Worm (Caenorhabditis elegans): ENCODE measurements around the gene pals-27.
A peak's percentile ranks its signal among the peaks of the same experiment; 100 is the strongest.

pals-27 gene

ce11 chrIII:4381343-4381742 is at the start of gene pals-27:
Gene pals-27 (plus strand): TSS chrIII:4381643.
- TF ChIP-seq tab-1 (GFP tag; IDR thresholded peaks at IDR 0.05) (no peak), ref-1 (GFP tag; conservative IDR thresholded peaks at IDR 0.05) (no peak), T22C8.4 (GFP tag; IDR thresholded peaks at IDR 0.05) (no peak), ztf-23 (GFP tag; IDR thresholded peaks at IDR 0.05) (no peak), cog-1 (tag; optimal IDR thresholded peaks at IDR 0.05) (no peak)

ce11 chrIII:4332543-4333042 is 48.9 kb upstream of the pals-27 start, which contains the start of gene cdk-12:
Gene cdk-12 (plus strand): TSS chrIII:4332992.
- TF ChIP-seq tab-1 (GFP tag; IDR thresholded peaks at IDR 0.05) (no peak), ztf-23 (GFP tag; IDR thresholded peaks at IDR 0.05) (no peak), ref-1 (GFP tag; conservative IDR thresholded peaks at IDR 0.05) (no peak), ztf-29 (GFP tag; IDR thresholded peaks at IDR 0.05) (no peak), T22C8.4 (GFP tag; IDR thresholded peaks at IDR 0.05) (no peak), med-1 (GFP tag; optimal IDR thresholded peaks at IDR 0.05; ENCODE audit: insufficient read depth) (no peak), flt-1 (GFP tag; IDR thresholded peaks at IDR 0.05) (no peak), klf-2 (GFP tag; conservative IDR thresholded peaks at IDR 0.05) (no peak), cog-1 (tag; optimal IDR thresholded peaks at IDR 0.05) (no peak)

ce11 chrIII:4335614-4336013 is 45.8 kb upstream of the pals-27 start:
- TF ChIP-seq med-1 (GFP tag; optimal IDR thresholded peaks at IDR 0.05; ENCODE audit: insufficient read depth), result no peak
- TF ChIP-seq cog-1 (tag; optimal IDR thresholded peaks at IDR 0.05), result no peak
- TF ChIP-seq ztf-23 (GFP tag; IDR thresholded peaks at IDR 0.05), result no peak
- TF ChIP-seq klf-2 (GFP tag; conservative IDR thresholded peaks at IDR 0.05), result no peak
- TF ChIP-seq tab-1 (GFP tag; IDR thresholded peaks at IDR 0.05), result no peak

ce11 chrIII:4343070-4343469 is 38.4 kb upstream of the pals-27 start, which contains the start of the genes B0285.3 and lcmt-1:
Gene B0285.3 (minus strand): TSS chrIII:4343336.
Gene lcmt-1 (plus strand): TSS chrIII:4343446.
- 0 out of 2 replicates have a peak, but pooled peaks have one; percentile 5 for TF ChIP-seq ztf-23 (GFP tag; IDR thresholded peaks at IDR 0.05)
- peak; percentile 40; the same call in 1 of the 2 replicates for TF ChIP-seq flt-1 (GFP tag; IDR thresholded peaks at IDR 0.05)
- TF ChIP-seq cog-1 (tag; optimal IDR thresholded peaks at IDR 0.05), result no peak

- no peak for TF ChIP-seq ref-1 (GFP tag; conservative IDR thresholded peaks at IDR 0.05)
- no peak for TF ChIP-seq tab-1 (GFP tag; IDR thresholded peaks at IDR 0.05)
- no peak for TF ChIP-seq flt-1 (GFP tag; IDR thresholded peaks at IDR 0.05)
- TF ChIP-seq cog-1 (tag; optimal IDR thresholded peaks at IDR 0.05), result no peak
- no peak for TF ChIP-seq klf-2 (GFP tag; conservative IDR thresholded peaks at IDR 0.05)
- no peak for TF ChIP-seq med-1 (GFP tag; optimal IDR thresholded peaks at IDR 0.05; ENCODE audit: insufficient read depth)
- TF ChIP-seq ztf-29 (GFP tag; IDR thresholded peaks at IDR 0.05), result no peak
- TF ChIP-seq ztf-23 (GFP tag; IDR thresholded peaks at IDR 0.05), result no peak
- TF ChIP-seq T22C8.4 (GFP tag; IDR thresholded peaks at IDR 0.05), result no peak
Observed at ce11 chrIII:4345034-4345433, 36.4 kb upstream of the pals-27 start, which contains the start of gene hse-5. Gene hse-5 (plus strand): TSS chrIII:4345334.

ce11 chrIII:4349799-4350198 is 31.6 kb upstream of the pals-27 start, which contains the start of gene B0285.6:
Gene B0285.6 (plus strand): TSS chrIII:4350099.
- no peak for TF ChIP-seq ref-1 (GFP tag; conservative IDR thresholded peaks at IDR 0.05)
- TF ChIP-seq tab-1 (GFP tag; IDR thresholded peaks at IDR 0.05), result no peak
- no peak for TF ChIP-seq med-1 (GFP tag; optimal IDR thresholded peaks at IDR 0.05; ENCODE audit: insufficient read depth)
- TF ChIP-seq T22C8.4 (GFP tag; IDR thresholded peaks at IDR 0.05), result no peak
- TF ChIP-seq cog-1 (tag; optimal IDR thresholded peaks at IDR 0.05), result no peak
- TF ChIP-seq flt-1 (GFP tag; IDR thresholded peaks at IDR 0.05), result no peak
- no peak for TF ChIP-seq ztf-29 (GFP tag; IDR thresholded peaks at IDR 0.05)
- TF ChIP-seq klf-2 (GFP tag; conservative IDR thresholded peaks at IDR 0.05), result no peak
- TF ChIP-seq ztf-23 (GFP tag; IDR thresholded peaks at IDR 0.05), result no peak

ce11 chrIII:4356384-4356783 is 25.1 kb upstream of the pals-27 start, which contains the start of gene mnp-1:
Gene mnp-1 (plus strand): TSS chrIII:4356594.
- TF ChIP-seq flt-1 (GFP tag; IDR thresholded peaks at IDR 0.05), result 0 out of 2 replicates have a peak, but pooled peaks have one; percentile 44
- no peak for TF ChIP-seq klf-2 (GFP tag; conservative IDR thresholded peaks at IDR 0.05)

- TF ChIP-seq ref-1 (GFP tag; conservative IDR thresholded peaks at IDR 0.05) (no peak), ztf-23 (GFP tag; IDR thresholded peaks at IDR 0.05) (no peak), tab-1 (GFP tag; IDR thresholded peaks at IDR 0.05) (no peak), med-1 (GFP tag; optimal IDR thresholded peaks at IDR 0.05; ENCODE audit: insufficient read depth) (no peak), flt-1 (GFP tag; IDR thresholded peaks at IDR 0.05) (no peak), ztf-29 (GFP tag; IDR thresholded peaks at IDR 0.05) (no peak), cog-1 (tag; optimal IDR thresholded peaks at IDR 0.05) (no peak), klf-2 (GFP tag; conservative IDR thresholded peaks at IDR 0.05) (no peak), T22C8.4 (GFP tag; IDR thresholded peaks at IDR 0.05) (no peak)
Observed at ce11 chrIII:4357438-4357837, 24.0 kb upstream of the pals-27 start.

ce11 chrIII:4358345-4358744 is 23.1 kb upstream of the pals-27 start:
- TF ChIP-seq cog-1 (tag; optimal IDR thresholded peaks at IDR 0.05) (no peak), klf-2 (GFP tag; conservative IDR thresholded peaks at IDR 0.05) (no peak), ztf-23 (GFP tag; IDR thresholded peaks at IDR 0.05) (no peak), ztf-29 (GFP tag; IDR thresholded peaks at IDR 0.05) (no peak), tab-1 (GFP tag; IDR thresholded peaks at IDR 0.05) (no peak), flt-1 (GFP tag; IDR thresholded peaks at IDR 0.05) (no peak), ref-1 (GFP tag; conservative IDR thresholded peaks at IDR 0.05) (no peak), T22C8.4 (GFP tag; IDR thresholded peaks at IDR 0.05) (no peak), med-1 (GFP tag; optimal IDR thresholded peaks at IDR 0.05; ENCODE audit: insufficient read depth) (no peak)

- TF ChIP-seq med-1 (GFP tag; optimal IDR thresholded peaks at IDR 0.05; ENCODE audit: insufficient read depth) (no peak), cog-1 (tag; optimal IDR thresholded peaks at IDR 0.05) (no peak), ref-1 (GFP tag; conservative IDR thresholded peaks at IDR 0.05) (no peak), T22C8.4 (GFP tag; IDR thresholded peaks at IDR 0.05) (no peak), flt-1 (GFP tag; IDR thresholded peaks at IDR 0.05) (no peak), klf-2 (GFP tag; conservative IDR thresholded peaks at IDR 0.05) (no peak)
Observed at ce11 chrIII:4359208-4359607, 22.2 kb upstream of the pals-27 start.
